Fruit fly (Drosophila melanogaster) whole organism, embryonic: ENCODE results near the gene asp.

Experiments used
- C15 ChIP-seq: fragments of 200-800 bp; sonication (Bioruptor generic); IDR thresholded peaks from 3 replicates; pipeline ENCODE4 v1.3.6; 2022; ENCODE audit warnings: missing biosample characterization, missing genetic modification characterization
- CG10209 ChIP-seq: fragments of 200-800 bp; sonication (Bioruptor generic); optimal IDR thresholded peaks from 3 replicates; lab custom pipeline; 2017; ENCODE audit warnings: missing biosample characterization, mild to moderate bottlenecking, missing genetic modification characterization, missing genetic modification reagents
- CG12942 ChIP-seq: fragments of 200-800 bp; sonication (Bioruptor generic); optimal IDR thresholded peaks from 3 replicates; lab custom pipeline; 2016; ENCODE audit warnings: missing biosample characterization, missing genetic modification characterization
- CG14050 ChIP-seq: fragments of 200-800 bp; sonication (Bioruptor generic); IDR thresholded peaks from 3 replicates; pipeline ENCODE4 v1.3.6; 2022; ENCODE audit warnings: missing biosample characterization, missing genetic modification characterization
- CG17186 ChIP-seq: fragments of 200-800 bp; sonication (Bioruptor generic); optimal IDR thresholded peaks from 3 replicates; lab custom pipeline; 2017; ENCODE audit warnings: missing biosample characterization, missing genetic modification reagents, missing genetic modification characterization
- CG17802 ChIP-seq: fragments of 200-800 bp; sonication (Bioruptor generic); optimal IDR thresholded peaks from 2 replicates; lab custom pipeline; 2018; ENCODE audit warnings: missing biosample characterization, mild to moderate bottlenecking, missing genetic modification characterization, moderate library complexity
- CG17912 ChIP-seq: fragments of 200-800 bp; sonication (Bioruptor generic); optimal IDR thresholded peaks from 2 replicates; lab custom pipeline; 2018; ENCODE audit warnings: missing biosample characterization, mild to moderate bottlenecking, missing genetic modification characterization
- CG1792 ChIP-seq: fragments of 200-800 bp; sonication (Bioruptor generic); optimal IDR thresholded peaks from 2 replicates; lab custom pipeline; 2016; ENCODE audit warnings: missing biosample characterization, missing genetic modification characterization
- CG2712 ChIP-seq: fragments of 200-800 bp; optimal IDR thresholded peaks from 3 replicates; lab custom pipeline; 2019; ENCODE audit warnings: missing biosample characterization, mild to moderate bottlenecking, missing genetic modification characterization, moderate library complexity
- CG2875 ChIP-seq: fragments of 200-800 bp; sonication (Bioruptor generic); optimal IDR thresholded peaks from 2 replicates; lab custom pipeline; 2017; ENCODE audit warnings: missing biosample characterization, mild to moderate bottlenecking, missing genetic modification characterization, missing genetic modification reagents
- CG4328 ChIP-seq: fragments of 200-800 bp; sonication (Bioruptor generic); optimal IDR thresholded peaks from 3 replicates; lab custom pipeline; 2017; ENCODE audit warnings: missing biosample characterization, missing genetic modification reagents, missing genetic modification characterization
- CG6689 ChIP-seq: fragments of 200-800 bp; sonication (Bioruptor generic); IDR thresholded peaks from 2 replicates; pipeline ENCODE4 v1.3.6; 2022; ENCODE audit warnings: missing biosample characterization, missing genetic modification characterization
- CG7987 ChIP-seq: fragments of 200-800 bp; sonication (Bioruptor generic); optimal IDR thresholded peaks from 2 replicates; lab custom pipeline; 2018; ENCODE audit warnings: missing biosample characterization, mild to moderate bottlenecking, missing genetic modification characterization, moderate library complexity
- CG8765 ChIP-seq: fragments of 200-800 bp; sonication (Bioruptor generic); IDR thresholded peaks from 2 replicates; pipeline ENCODE4 v1.3.6; 2022; ENCODE audit warnings: missing biosample characterization, missing genetic modification characterization
- CG9797 ChIP-seq: fragments of 200-800 bp; sonication (Bioruptor generic); optimal IDR thresholded peaks from 3 replicates; lab custom pipeline; 2018; ENCODE audit warnings: missing biosample characterization, mild to moderate bottlenecking, missing genetic modification characterization
- CrebB ChIP-seq: fragments of 200-800 bp; sonication (Bioruptor generic); optimal IDR thresholded peaks from 3 replicates; lab custom pipeline; 2018; ENCODE audit warnings: missing biosample characterization, mild to moderate bottlenecking, missing genetic modification characterization
- Fer3 ChIP-seq: fragments of 200-800 bp; sonication (Bioruptor generic); optimal IDR thresholded peaks from 2 replicates; lab custom pipeline; 2018; ENCODE audit warnings: missing biosample characterization, mild to moderate bottlenecking, missing genetic modification characterization, moderate library complexity
- Gug ChIP-seq: fragments of 200-800 bp; sonication (Bioruptor generic); IDR thresholded peaks from 4 replicates; pipeline ENCODE4 v1.3.6; 2022; ENCODE audit warnings: missing biosample characterization, missing genetic modification characterization
- Hmx ChIP-seq: fragments of 200-800 bp; sonication (Bioruptor generic); optimal IDR thresholded peaks from 2 replicates; lab custom pipeline; 2016; ENCODE audit warnings: missing biosample characterization, missing genetic modification characterization
- Hr3 ChIP-seq: fragments of 200-800 bp; sonication (Bioruptor generic); optimal IDR thresholded peaks from 3 replicates; lab custom pipeline; 2016; ENCODE audit warnings: missing biosample characterization, missing genetic modification characterization
- Hsf ChIP-seq: fragments of 200-800 bp; sonication (Bioruptor generic); optimal IDR thresholded peaks from 3 replicates; lab custom pipeline; 2016; ENCODE audit warnings: missing biosample characterization, missing genetic modification characterization
- Max ChIP-seq: fragments of 200-800 bp; sonication (Bioruptor generic); optimal IDR thresholded peaks from 2 replicates; lab custom pipeline; 2016; ENCODE audit warnings: missing biosample characterization, mild to moderate bottlenecking, missing genetic modification characterization
- Meics ChIP-seq: fragments of 200-800 bp; sonication (Bioruptor generic); optimal IDR thresholded peaks from 2 replicates; lab custom pipeline; 2017; ENCODE audit warnings: missing biosample characterization, mild to moderate bottlenecking, missing genetic modification characterization
- Mes4 ChIP-seq: fragments of 200-800 bp; sonication (Bioruptor generic); optimal IDR thresholded peaks from 2 replicates; lab custom pipeline; 2016; ENCODE audit warnings: missing biosample characterization, missing genetic modification characterization
- NFAT ChIP-seq: fragments of 200-800 bp; sonication (Bioruptor generic); IDR thresholded peaks from 2 replicates; pipeline ENCODE4 v1.3.6; 2022; ENCODE audit warnings: missing biosample characterization, missing genetic modification characterization
- Opbp ChIP-seq: fragments of 200-800 bp; sonication (Bioruptor generic); IDR thresholded peaks from 3 replicates; pipeline ENCODE4 v1.3.6; 2022; ENCODE audit warnings: missing biosample characterization, missing genetic modification characterization; ENCODE audit not compliant: partially characterized antibody
- Spps ChIP-seq: fragments of 200-800 bp; sonication (Bioruptor generic); optimal IDR thresholded peaks from 2 replicates; lab custom pipeline; 2018; ENCODE audit warnings: missing biosample characterization, mild to moderate bottlenecking, missing genetic modification characterization
- Vsx1 ChIP-seq: fragments of 200-800 bp; sonication (Bioruptor generic); optimal IDR thresholded peaks from 2 replicates; lab custom pipeline; 2017; ENCODE audit warnings: missing biosample characterization, mild to moderate bottlenecking, missing genetic modification characterization, missing genetic modification reagents
- ap ChIP-seq: fragments of 200-800 bp; sonication (Bioruptor generic); IDR thresholded peaks from 2 replicates; pipeline ENCODE4 v1.3.6; 2022; ENCODE audit warnings: missing biosample characterization, missing genetic modification characterization
- ara ChIP-seq: fragments of 200-800 bp; sonication (Bioruptor generic); IDR thresholded peaks from 2 replicates; pipeline ENCODE4 v1.3.6; 2022; ENCODE audit warnings: missing biosample characterization, missing genetic modification characterization
- ato ChIP-seq: fragments of 200-800 bp; sonication (Bioruptor generic); IDR thresholded peaks from 2 replicates; pipeline ENCODE4 v1.3.6; 2022; ENCODE audit warnings: missing biosample characterization, missing genetic modification characterization; ENCODE audit not compliant: partially characterized antibody
- bab2 ChIP-seq: fragments of 200-800 bp; sonication (Bioruptor generic); optimal IDR thresholded peaks from 2 replicates; lab custom pipeline; 2016; ENCODE audit warnings: missing biosample characterization, missing genetic modification characterization
- caup ChIP-seq: fragments of 200-800 bp; sonication (Bioruptor generic); optimal IDR thresholded peaks from 3 replicates; lab custom pipeline; 2017; ENCODE audit warnings: missing biosample characterization, mild to moderate bottlenecking, missing genetic modification characterization, moderate library complexity; ENCODE audit not compliant: severe bottlenecking
- chn ChIP-seq: fragments of 200-800 bp; sonication (Bioruptor generic); optimal IDR thresholded peaks from 2 replicates; lab custom pipeline; 2016; ENCODE audit warnings: missing biosample characterization, missing genetic modification characterization
- croc ChIP-seq: fragments of 200-800 bp; sonication (Bioruptor generic); conservative IDR thresholded peaks from 3 replicates; pipeline ENCODE4 v1.3.6; 2022; ENCODE audit warnings: missing biosample characterization, missing genetic modification characterization
- danr ChIP-seq: fragments of 200-800 bp; sonication (Bioruptor generic); IDR thresholded peaks from 2 replicates; pipeline ENCODE4 v1.3.6; 2022; ENCODE audit warnings: missing biosample characterization, missing genetic modification characterization
- fu2 ChIP-seq: fragments of 200-800 bp; sonication (Bioruptor generic); optimal IDR thresholded peaks from 2 replicates; lab custom pipeline; 2016; ENCODE audit warnings: missing biosample characterization, missing genetic modification characterization
- gro ChIP-seq: fragments of 200-800 bp; sonication (Bioruptor generic); optimal IDR thresholded peaks from 2 replicates; lab custom pipeline; 2016; ENCODE audit warnings: missing biosample characterization, missing genetic modification characterization
- gsb ChIP-seq: fragments of 200-800 bp; sonication (Bioruptor generic); IDR thresholded peaks from 2 replicates; pipeline ENCODE4 v1.3.6; 2022; ENCODE audit warnings: missing biosample characterization, missing genetic modification characterization
- ham ChIP-seq: fragments of 200-800 bp; sonication (Bioruptor generic); IDR thresholded peaks from 2 replicates; pipeline ENCODE4 v1.3.6; 2022; ENCODE audit warnings: missing biosample characterization, missing genetic modification characterization
- hb ChIP-seq: fragments of 200-800 bp; sonication (Bioruptor generic); IDR thresholded peaks from 3 replicates; pipeline ENCODE4 v1.3.6; 2022; ENCODE audit warnings: missing biosample characterization, missing genetic modification characterization; ENCODE audit not compliant: partially characterized antibody
- lilli ChIP-seq: fragments of 200-800 bp; sonication (Bioruptor generic); optimal IDR thresholded peaks from 3 replicates; lab custom pipeline; 2016; ENCODE audit warnings: missing biosample characterization, missing genetic modification characterization
- org-1 ChIP-seq: fragments of 200-800 bp; sonication (Bioruptor generic); optimal IDR thresholded peaks from 2 replicates; lab custom pipeline; 2017; ENCODE audit warnings: missing biosample characterization, missing genetic modification characterization
- phol ChIP-seq: fragments of 200-800 bp; sonication (Bioruptor generic); optimal IDR thresholded peaks from 3 replicates; lab custom pipeline; 2018; ENCODE audit warnings: missing biosample characterization, mild to moderate bottlenecking, missing genetic modification characterization, moderate library complexity
- pita ChIP-seq: fragments of 200-800 bp; sonication (Bioruptor generic); optimal IDR thresholded peaks from 2 replicates; lab custom pipeline; 2017; ENCODE audit warnings: missing biosample characterization, mild to moderate bottlenecking, missing genetic modification characterization
- psq ChIP-seq: fragments of 200-800 bp; sonication (Bioruptor generic); optimal IDR thresholded peaks from 2 replicates; lab custom pipeline; 2017; ENCODE audit warnings: missing biosample characterization, missing genetic modification characterization
- sd ChIP-seq: fragments of 200-800 bp; sonication (Bioruptor generic); optimal IDR thresholded peaks from 3 replicates; lab custom pipeline; 2018; ENCODE audit warnings: missing biosample characterization, mild to moderate bottlenecking, missing genetic modification characterization, moderate library complexity
- sens-2 ChIP-seq: fragments of 200-800 bp; sonication (Bioruptor generic); IDR thresholded peaks from 2 replicates; pipeline ENCODE4 v1.3.6; 2022; ENCODE audit warnings: missing biosample characterization, missing genetic modification characterization
- toy ChIP-seq: fragments of 200-800 bp; sonication (Bioruptor generic); IDR thresholded peaks from 2 replicates; pipeline ENCODE4 v1.3.6; 2022; ENCODE audit warnings: missing biosample characterization, missing genetic modification characterization
- z ChIP-seq: fragments of 200-800 bp; sonication (Bioruptor generic); IDR thresholded peaks from 3 replicates; pipeline ENCODE4 v1.3.6; 2022; ENCODE audit warnings: missing biosample characterization, missing genetic modification characterization

asp gene

DNA sequence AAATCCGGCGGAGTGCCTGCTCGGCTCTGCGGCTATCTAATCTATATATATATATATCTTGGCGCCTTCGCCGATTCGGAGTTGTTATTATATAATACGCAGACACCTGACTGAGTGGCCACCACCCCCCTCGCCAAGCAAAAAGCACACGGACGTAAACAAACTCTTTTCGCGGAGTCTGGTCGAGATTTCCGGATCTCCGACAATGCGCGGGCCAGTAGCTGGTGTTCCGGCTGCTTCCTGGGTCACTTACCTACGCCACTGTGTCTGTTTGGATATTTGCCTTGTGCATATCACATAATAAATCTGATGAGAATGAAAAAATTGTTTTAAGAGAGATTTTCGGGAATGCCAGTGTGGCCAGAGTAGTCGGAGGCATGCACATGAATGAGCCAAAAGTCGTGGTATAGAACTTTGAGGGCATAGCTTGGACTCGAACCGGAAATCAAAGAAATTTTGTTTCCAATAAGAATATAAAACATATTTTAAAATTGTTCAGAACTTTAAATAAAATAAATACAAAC is 33.5 kb downstream of the asp start, which contains the start of gene CG5805 (continued):
- TF ChIP-seq Vsx1 (GFP tag; lab: Kevin White, UChicago) (peak; percentile 77), hb (GFP tag; lab: Robert Waterston, UW) (no peak), z (no peak), Hsf (peak; percentile 88), pita (GFP tag; lab: Kevin White, UChicago) (peak; percentile 64), Gug (GFP tag; lab: Robert Waterston, UW) (no peak), bab2 (GFP tag; lab: Kevin White, UChicago) (peak; percentile 46), phol (tag; lab: Kevin White, UChicago) (peak; percentile 88), CG2712 (tag; lab: Kevin White, UChicago) (peak; percentile 70), sd (peak; percentile 66), CG17912 (peak; percentile 87), Opbp (GFP tag; lab: Robert Waterston, UW) (peak; percentile 35; the same call in 1 of the 3 replicates), Spps (tag; lab: Kevin White, UChicago) (peak; percentile 68), Meics (GFP tag; lab: Kevin White, UChicago) (peak; percentile 94), chn (peak; percentile 64), danr (GFP tag; lab: Robert Waterston, UW) (peak; percentile 59; the same call in 1 of the 2 replicates), CG14050 (peak; percentile 80), gro (GFP tag; lab: Kevin White, UChicago) (no peak), toy (GFP tag; lab: Robert Waterston, UW) (peak; percentile 62; the same call in 1 of the 2 replicates), CG1792 (GFP tag; lab: Kevin White, UChicago) (peak; percentile 48), Mes4 (GFP tag; lab: Kevin White, UChicago) (peak; percentile 75), gsb (GFP tag; lab: Robert Waterston, UW) (peak; percentile 55), psq (GFP tag; lab: Kevin White, UChicago) (peak; percentile 68), ara (GFP tag; lab: Robert Waterston, UW) (peak; percentile 73), CG2875 (GFP tag; lab: Kevin White, UChicago) (peak; percentile 74), org-1 (GFP tag; lab: Kevin White, UChicago) (peak; percentile 59), CG8765 (GFP tag; lab: Robert Waterston, UW) (no peak), CG17802 (tag; lab: Kevin White, UChicago) (peak; percentile 82), Hr3 (peak; percentile 58), CG7987 (GFP tag; lab: Kevin White, UChicago) (peak; percentile 94), CG4328 (GFP tag; lab: Kevin White, UChicago) (peak; percentile 83), sens-2 (peak; percentile 70), CrebB (tag; lab: Kevin White, UChicago) (peak; percentile 77), Hmx (GFP tag; lab: Kevin White, UChicago) (no peak), croc (no peak; the same call in 2 of the 3 replicates), CG9797 (peak; percentile 72), ap (GFP tag; lab: Robert Waterston, UW) (peak; percentile 54; the same call in 1 of the 2 replicates), ato (GFP tag; lab: Robert Waterston, UW) (no peak), fu2 (GFP tag; lab: Kevin White, UChicago) (peak; percentile 66), CG12942 (GFP tag; lab: Kevin White, UChicago) (peak; percentile 66), Max (GFP tag; lab: Kevin White, UChicago) (peak; percentile 85), CG10209 (peak; percentile 91), caup (GFP tag; lab: Kevin White, UChicago) (peak; percentile 95), ham (peak; percentile 52; the same call in 1 of the 2 replicates), CG6689 (peak; percentile 70), NFAT (GFP tag; lab: Robert Waterston, UW) (peak; percentile 78), CG17186 (GFP tag; lab: Kevin White, UChicago) (peak; percentile 85), C15 (GFP tag; lab: Robert Waterston, UW) (peak; percentile 78; the same call in 2 of the 3 replicates), lilli (GFP tag; lab: Kevin White, UChicago) (peak; percentile 57), Fer3 (peak; percentile 92)
